Fruit fly (Drosophila melanogaster): ENCODE measurements around the gene RhoGAP71E.

RhoGAP71E gene

dm6 chr3L:15590803-15591597 is 2.3 kb downstream of the RhoGAP71E start (continued):
- peak; percentile 81 for TF ChIP-seq sens (GFP tag)
- no peak for TF ChIP-seq Myb (GFP tag; optimal IDR thresholded peaks at IDR 0.05)
- peak; percentile 59; the same call in 1 of the 2 replicates for TF ChIP-seq Atf6 (GFP tag; IDR thresholded peaks at IDR 0.05)
- no peak for TF ChIP-seq p53 (GFP tag; optimal IDR thresholded peaks at IDR 0.05)
- no peak for TF ChIP-seq CG14860 (GFP tag; IDR thresholded peaks at IDR 0.05; ENCODE audit: partially characterized antibody)
- peak; percentile 41 for TF ChIP-seq CG15269 (tag; optimal IDR thresholded peaks at IDR 0.05)
- TF ChIP-seq CG2116 (GFP tag; optimal IDR thresholded peaks at IDR 0.05), result no peak
- no peak for TF ChIP-seq oc (tag; optimal IDR thresholded peaks at IDR 0.05)
- peak; percentile 57 for TF ChIP-seq CG2678 (tag; optimal IDR thresholded peaks at IDR 0.05)
- TF ChIP-seq CG9876 (GFP tag; optimal IDR thresholded peaks at IDR 0.05), result no peak
- TF ChIP-seq CG12071 (GFP tag; optimal IDR thresholded peaks at IDR 0.05), result peak; percentile 48
- TF ChIP-seq CG15011 (GFP tag; optimal IDR thresholded peaks at IDR 0.05), result peak; percentile 35
- TF ChIP-seq sens-2 (GFP tag; IDR thresholded peaks at IDR 0.05), result 0 out of 2 replicates have a peak, but pooled peaks have one; percentile 15
- TF ChIP-seq CG7372 (GFP tag; IDR thresholded peaks at IDR 0.05), result peak; percentile 7; the same call in 1 of the 2 replicates
- TF ChIP-seq trh (GFP tag; optimal IDR thresholded peaks at IDR 0.05), result no peak
- TF ChIP-seq CG7745 (tag; optimal IDR thresholded peaks at IDR 0.05), result no peak
- TF ChIP-seq CG10654 (GFP tag; optimal IDR thresholded peaks at IDR 0.05), result no peak
- TF ChIP-seq pho (GFP tag; optimal IDR thresholded peaks at IDR 0.05), result no peak
- TF ChIP-seq gsb-n (tag; optimal IDR thresholded peaks at IDR 0.05), result no peak
- peak; percentile 18 for TF ChIP-seq CG13424 (tag; optimal IDR thresholded peaks at IDR 0.05)
- no peak for TF ChIP-seq CG9437 (GFP tag; optimal IDR thresholded peaks at IDR 0.05)
- no peak for TF ChIP-seq lbe (GFP tag; optimal IDR thresholded peaks at IDR 0.05)
- no peak for TF ChIP-seq CG17802 (tag; optimal IDR thresholded peaks at IDR 0.05)
- TF ChIP-seq nom (GFP tag; optimal IDR thresholded peaks at IDR 0.05), result no peak
- peak; percentile 32 for TF ChIP-seq slbo (GFP tag; IDR thresholded peaks at IDR 0.05)
- TF ChIP-seq Kr (GFP tag; optimal IDR thresholded peaks at IDR 0.05), result no peak
- TF ChIP-seq CG12104 (GFP tag; optimal IDR thresholded peaks at IDR 0.05), result peak; percentile 39
- TF ChIP-seq CG4328 (GFP tag; optimal IDR thresholded peaks at IDR 0.05), result peak; percentile 34
- no peak for TF ChIP-seq CHES-1-like (GFP tag; optimal IDR thresholded peaks at IDR 0.05)
- TF ChIP-seq CG31441 (GFP tag; IDR thresholded peaks at IDR 0.05), result 0 out of 2 replicates have a peak, but pooled peaks have one; percentile 8
- peak; percentile 18; the same call in 1 of the 2 replicates for TF ChIP-seq CG6689 (GFP tag; IDR thresholded peaks at IDR 0.05)
- peak; percentile 19 for TF ChIP-seq Meics (GFP tag; optimal IDR thresholded peaks at IDR 0.05)
- peak; percentile 38 for TF ChIP-seq dmrt99B (tag; optimal IDR thresholded peaks at IDR 0.05)
- TF ChIP-seq run (tag; optimal IDR thresholded peaks at IDR 0.05), result no peak
- no peak for TF ChIP-seq HLH3B (GFP tag; IDR thresholded peaks at IDR 0.05)
- TF ChIP-seq Nf-YC (tag; optimal IDR thresholded peaks at IDR 0.05), result peak; percentile 11
- TF ChIP-seq gfzf (GFP tag; optimal IDR thresholded peaks at IDR 0.05), result no peak
- TF ChIP-seq CG14014 (GFP tag; IDR thresholded peaks at IDR 0.05), result peak; percentile 54; the same call in 1 of the 2 replicates
- TF ChIP-seq Hr78 (GFP tag; optimal IDR thresholded peaks at IDR 0.05), result no peak
- peak; percentile 31 for TF ChIP-seq CG11504 (tag; optimal IDR thresholded peaks at IDR 0.05)
- peak; percentile 34 for TF ChIP-seq HmgZ (tag; optimal IDR thresholded peaks at IDR 0.05)
- TF ChIP-seq mirr (GFP tag; optimal IDR thresholded peaks at IDR 0.05), result peak; percentile 41
- TF ChIP-seq CG12744 (GFP tag; optimal IDR thresholded peaks at IDR 0.05), result peak; percentile 22
- TF ChIP-seq CG3407 (GFP tag; optimal IDR thresholded peaks at IDR 0.05), result no peak
- TF ChIP-seq Fer1 (GFP tag; optimal IDR thresholded peaks at IDR 0.05), result peak; percentile 28
- no peak for TF ChIP-seq rib (GFP tag; IDR thresholded peaks at IDR 0.05)
- peak; percentile 33 for TF ChIP-seq CG7839 (tag; optimal IDR thresholded peaks at IDR 0.05)
- TF ChIP-seq Stat92E (GFP tag; optimal IDR thresholded peaks at IDR 0.05), result peak in 1 of 3 experiments; percentile 28

Data from whole organism, embryonic.